Worm (Caenorhabditis elegans): ENCODE measurements around the gene clec-43.

DNA sequence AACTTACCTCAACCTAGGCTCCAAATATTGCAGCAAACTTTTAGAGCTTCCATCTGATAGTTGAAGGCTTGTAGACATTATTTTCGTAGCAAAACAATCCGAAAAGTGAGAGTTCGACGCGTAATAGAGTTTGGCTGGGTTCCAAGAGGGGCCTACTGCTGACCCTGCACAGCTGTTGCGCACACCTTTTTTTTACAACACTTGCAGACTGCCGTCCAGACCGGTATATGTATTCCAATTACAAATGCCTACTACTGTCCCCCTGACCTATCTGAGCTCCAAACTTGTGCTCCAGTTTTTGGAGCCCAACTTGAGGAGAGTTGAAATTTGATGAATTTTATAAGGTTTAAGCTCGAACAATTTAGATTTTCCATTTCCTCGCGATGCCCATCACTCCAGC, 34.3 kb upstream of the clec-43 start, which contains the start of the genes fbxc-24 and fbxc-27:
- TF ChIP-seq pha-4 (tag; optimal IDR thresholded peaks at IDR 0.05) (no peak), K09A11.1 (tag; optimal IDR thresholded peaks at IDR 0.05; ENCODE audit: insufficient read depth) (no peak), ama-1 (optimal IDR thresholded peaks at IDR 0.05) (no peak), ceh-2 (tag; optimal IDR thresholded peaks at IDR 0.05) (no peak), ets-4 (tag; optimal IDR thresholded peaks at IDR 0.05) (no peak), nfya-1 (tag; optimal IDR thresholded peaks at IDR 0.05) (no peak), fkh-10 (GFP tag; optimal IDR thresholded peaks at IDR 0.05) (no peak)

All from whole organism, late embryonic.